Worm (Caenorhabditis elegans) whole organism, L4/young adult: ENCODE data around the gene lact-7.

Source experiments
- dao-5 ChIP-seq: sonication (generic microtip); optimal IDR thresholded peaks from 2 replicates; lab custom pipeline; 2016; ENCODE audit warnings: missing genotype, missing genetic modification characterization, moderate library complexity, missing compliant biosample characterization
- him-1 ChIP-seq: sonication (generic microtip); optimal IDR thresholded peaks from 2 replicates; lab custom pipeline; 2016; ENCODE audit warnings: missing genotype, missing genetic modification reagents, missing genetic modification characterization, missing compliant biosample characterization

ce11 chrX:11766432-11766831 is 7.5 kb downstream of the lact-7 start:
- no peak for TF ChIP-seq dao-5
- TF ChIP-seq him-1 = no peak
